Fruit fly (Drosophila melanogaster) whole organism, embryonic: ENCODE data around the gene Drsl4.

Source experiments
- Abd-B ChIP-seq: fragments of 200-800 bp; sonication (Bioruptor generic); optimal IDR thresholded peaks from 2 replicates; lab custom pipeline; 2018; ENCODE audit warnings: missing biosample characterization, mild to moderate bottlenecking, missing genetic modification characterization, moderate library complexity
- Atf3 ChIP-seq: fragments of 200-800 bp; sonication (Bioruptor generic); optimal IDR thresholded peaks from 3 replicates; lab custom pipeline; 2016; ENCODE audit warnings: missing biosample characterization, missing genetic modification characterization
- CG10543 ChIP-seq: fragments of 200-800 bp; sonication (Bioruptor generic); optimal IDR thresholded peaks from 3 replicates; lab custom pipeline; 2017; ENCODE audit warnings: missing biosample characterization, mild to moderate bottlenecking, missing genetic modification characterization, moderate library complexity
- CG10979 ChIP-seq: fragments of 200-800 bp; sonication (Bioruptor generic); optimal IDR thresholded peaks from 2 replicates; lab custom pipeline; 2018; ENCODE audit warnings: missing biosample characterization, mild to moderate bottlenecking, missing genetic modification characterization, moderate library complexity
- CG12659 ChIP-seq: fragments of 200-800 bp; sonication (Bioruptor generic); optimal IDR thresholded peaks from 3 replicates; lab custom pipeline; 2017; ENCODE audit warnings: mild to moderate bottlenecking, missing biosample characterization, missing genetic modification reagents, missing genetic modification characterization
- CG13424 ChIP-seq: fragments of 200-800 bp; sonication (Bioruptor generic); optimal IDR thresholded peaks from 2 replicates; lab custom pipeline; 2019; ENCODE audit warnings: missing biosample characterization, mild to moderate bottlenecking, missing genetic modification characterization, moderate library complexity
- CG13775 ChIP-seq: fragments of 200-800 bp; sonication (Bioruptor generic); optimal IDR thresholded peaks from 3 replicates; lab custom pipeline; 2017; ENCODE audit warnings: missing biosample characterization, mild to moderate bottlenecking, missing genetic modification characterization
- CG15073 ChIP-seq: fragments of 200-800 bp; sonication (Bioruptor generic); optimal IDR thresholded peaks from 2 replicates; lab custom pipeline; 2016; ENCODE audit warnings: missing biosample characterization, missing genetic modification characterization
- CG1602 ChIP-seq: fragments of 200-800 bp; sonication (Bioruptor generic); optimal IDR thresholded peaks from 3 replicates; lab custom pipeline; 2016; ENCODE audit warnings: missing biosample characterization, missing genetic modification characterization
- CG18262 ChIP-seq: fragments of 200-800 bp; optimal IDR thresholded peaks from 3 replicates; lab custom pipeline; 2019; ENCODE audit warnings: missing biosample characterization, mild to moderate bottlenecking, missing genetic modification characterization, moderate library complexity
- CG2120 ChIP-seq: fragments of 200-800 bp; sonication (Bioruptor generic); optimal IDR thresholded peaks from 3 replicates; lab custom pipeline; 2016; ENCODE audit warnings: missing biosample characterization, missing genetic modification characterization
- CG2678 ChIP-seq: fragments of 200-800 bp; sonication (Bioruptor generic); optimal IDR thresholded peaks from 3 replicates; lab custom pipeline; 2019; ENCODE audit warnings: missing biosample characterization, mild to moderate bottlenecking, missing genetic modification characterization, moderate library complexity
- CG3163 ChIP-seq: fragments of 200-800 bp; sonication (Bioruptor generic); optimal IDR thresholded peaks from 3 replicates; lab custom pipeline; 2016; ENCODE audit warnings: missing biosample characterization, missing genetic modification characterization
- CG3847 ChIP-seq: fragments of 200-800 bp; sonication (Bioruptor generic); IDR thresholded peaks from 2 replicates; pipeline ENCODE4 v1.3.6; 2022; ENCODE audit warnings: missing biosample characterization, missing genetic modification characterization
- CG4617 ChIP-seq: fragments of 200-800 bp; sonication (Bioruptor generic); optimal IDR thresholded peaks from 3 replicates; lab custom pipeline; 2016; ENCODE audit warnings: missing biosample characterization, missing genetic modification characterization, borderline replicate concordance
- CG7372 ChIP-seq: fragments of 200-800 bp; sonication (Bioruptor generic); IDR thresholded peaks from 2 replicates; pipeline ENCODE4 v1.3.6; 2022; ENCODE audit warnings: missing biosample characterization, missing genetic modification characterization
- Dek ChIP-seq: fragments of 200-800 bp; sonication (Bioruptor generic); optimal IDR thresholded peaks from 3 replicates; lab custom pipeline; 2019; ENCODE audit warnings: missing biosample characterization, mild to moderate bottlenecking, missing genetic modification characterization, moderate library complexity
- Dp ChIP-seq: fragments of 200-800 bp; sonication (Bioruptor generic); optimal IDR thresholded peaks from 2 replicates; lab custom pipeline; 2018; ENCODE audit warnings: missing biosample characterization, mild to moderate bottlenecking, missing genetic modification characterization, moderate library complexity
- Ets65A ChIP-seq: fragments of 200-800 bp; sonication (Bioruptor generic); peaks from one replicate; lab custom pipeline; 2016; ENCODE audit warnings: missing biosample characterization, missing genetic modification characterization
- GATAe ChIP-seq: fragments of 200-800 bp; sonication (Bioruptor generic); conservative IDR thresholded peaks from 2 replicates; pipeline ENCODE4 v1.3.6; 2022; ENCODE audit warnings: missing biosample characterization, missing genetic modification characterization
- Hr3 ChIP-seq: fragments of 200-800 bp; sonication (Bioruptor generic); optimal IDR thresholded peaks from 3 replicates; lab custom pipeline; 2016; ENCODE audit warnings: missing biosample characterization, missing genetic modification characterization
- NC2β ChIP-seq: fragments of 200-800 bp; sonication (Bioruptor generic); optimal IDR thresholded peaks from 2 replicates; lab custom pipeline; 2016; ENCODE audit warnings: missing biosample characterization, missing genetic modification characterization
- NK7.1 ChIP-seq: fragments of 200-800 bp; sonication (Bioruptor generic); optimal IDR thresholded peaks from 3 replicates; lab custom pipeline; 2016; ENCODE audit warnings: missing biosample characterization, missing genetic modification characterization
- NfI ChIP-seq: fragments of 200-800 bp; sonication (Bioruptor generic); optimal IDR thresholded peaks from 3 replicates; lab custom pipeline; 2018; ENCODE audit warnings: missing biosample characterization, mild to moderate bottlenecking, missing genetic modification characterization, moderate library complexity
- Xbp1 ChIP-seq: fragments of 200-800 bp; sonication (Bioruptor generic); optimal IDR thresholded peaks from 3 replicates; lab custom pipeline; 2016; ENCODE audit warnings: missing biosample characterization, mild to moderate bottlenecking, missing genetic modification characterization
- bcd ChIP-seq: fragments of 200-800 bp; sonication (Bioruptor generic); optimal IDR thresholded peaks from 2 replicates; lab custom pipeline; 2017; ENCODE audit warnings: missing biosample characterization, mild to moderate bottlenecking, missing genetic modification characterization
- cato ChIP-seq: fragments of 200-800 bp; sonication (Bioruptor generic); optimal IDR thresholded peaks from 2 replicates; lab custom pipeline; 2016; ENCODE audit warnings: missing biosample characterization, missing genetic modification characterization, borderline replicate concordance
- crc ChIP-seq: fragments of 200-800 bp; sonication (Bioruptor generic); optimal IDR thresholded peaks from 2 replicates; lab custom pipeline; 2016; ENCODE audit warnings: missing biosample characterization, missing genetic modification characterization
- crp ChIP-seq, 2 experiments: fragments of 200-800 bp; sonication (Bioruptor generic); optimal IDR thresholded peaks; 2 replicates in 1 of 2; 3 replicates in 1 of 2; lab custom pipeline; 2017; ENCODE audit warnings: missing biosample characterization in 2 of 2, missing genetic modification characterization in 2 of 2, mild to moderate bottlenecking in 1 of 2, moderate library complexity in 1 of 2
- dysf ChIP-seq: fragments of 200-800 bp; sonication (Bioruptor generic); IDR thresholded peaks from 3 replicates; pipeline ENCODE4 v1.3.6; 2022; ENCODE audit warnings: missing biosample characterization, missing genetic modification characterization
- ems ChIP-seq: fragments of 200-800 bp; sonication (Bioruptor generic); optimal IDR thresholded peaks from 3 replicates; lab custom pipeline; 2016; ENCODE audit warnings: missing biosample characterization, missing genetic modification characterization
- eyg ChIP-seq: fragments of 200-800 bp; sonication (Bioruptor generic); optimal IDR thresholded peaks from 3 replicates; lab custom pipeline; 2016; ENCODE audit warnings: missing biosample characterization, missing genetic modification characterization
- gcm ChIP-seq: fragments of 200-800 bp; sonication (Bioruptor generic); optimal IDR thresholded peaks from 2 replicates; lab custom pipeline; 2019; ENCODE audit warnings: missing biosample characterization, mild to moderate bottlenecking, missing genetic modification characterization, moderate library complexity
- inv ChIP-seq: fragments of 200-800 bp; sonication (Bioruptor generic); IDR thresholded peaks from 2 replicates; pipeline ENCODE4 v1.3.6; 2022; ENCODE audit warnings: missing biosample characterization, missing genetic modification characterization; ENCODE audit not compliant: partially characterized antibody
- kay ChIP-seq: fragments of 200-800 bp; sonication (Bioruptor generic); optimal IDR thresholded peaks from 2 replicates; lab custom pipeline; 2016; ENCODE audit warnings: missing biosample characterization, missing genetic modification characterization
- lilli ChIP-seq: fragments of 200-800 bp; sonication (Bioruptor generic); optimal IDR thresholded peaks from 3 replicates; lab custom pipeline; 2016; ENCODE audit warnings: missing biosample characterization, missing genetic modification characterization
- lov ChIP-seq, 2 experiments: fragments of 200-800 bp in 1 of 2; fragments of >200 bp in 1 of 2; sonication (Bioruptor generic) in 1 of 2; IDR thresholded peaks in 1 of 2; optimal IDR thresholded peaks in 1 of 2; 2 replicates in 1 of 2; 3 replicates in 1 of 2; pipeline versions ENCODE4 v1.3.6 to Lab custom; 2017 to 2022; ENCODE audit warnings: missing biosample characterization in 1 of 2, missing genetic modification characterization in 1 of 2
- nmo ChIP-seq: fragments of 200-800 bp; sonication (Bioruptor generic); optimal IDR thresholded peaks from 2 replicates; lab custom pipeline; 2018; ENCODE audit warnings: missing biosample characterization, mild to moderate bottlenecking, missing genetic modification characterization, moderate library complexity
- pan ChIP-seq, 4 experiments: fragments of >200 bp in 3 of 4; fragments of 200-800 bp in 1 of 4; sonication (Bioruptor generic) in 1 of 4; optimal IDR thresholded peaks in 3 of 4; IDR thresholded peaks in 1 of 4; 2 replicates each; pipeline versions ENCODE4 v1.3.6 to Lab custom; 2017 to 2022; ENCODE audit warnings: missing biosample characterization in 2 of 4, missing genetic modification characterization in 2 of 4, mixed read lengths in 1 of 4
- phol ChIP-seq: fragments of 200-800 bp; sonication (Bioruptor generic); optimal IDR thresholded peaks from 3 replicates; lab custom pipeline; 2018; ENCODE audit warnings: missing biosample characterization, mild to moderate bottlenecking, missing genetic modification characterization, moderate library complexity
- pros ChIP-seq: fragments of 200-800 bp; sonication (Bioruptor generic); optimal IDR thresholded peaks from 3 replicates; lab custom pipeline; 2019; ENCODE audit warnings: missing biosample characterization, mild to moderate bottlenecking, missing genetic modification characterization, moderate library complexity
- sc ChIP-seq, 3 experiments: fragments of >200 bp in 2 of 3; fragments of 200-800 bp in 1 of 3; sonication (Bioruptor generic) in 1 of 3; optimal IDR thresholded peaks; 2 replicates in 2 of 3; 3 replicates in 1 of 3; lab custom pipeline; 2017; ENCODE audit warnings: mild to moderate bottlenecking in 1 of 3, missing biosample characterization in 1 of 3, missing genetic modification characterization in 1 of 3, missing genetic modification reagents in 1 of 3
- sens ChIP-seq: fragments of 200-800 bp; sonication (Bioruptor generic); peaks from one replicate; lab custom pipeline; 2016; ENCODE audit warnings: missing biosample characterization, missing genetic modification characterization
- sug ChIP-seq: fragments of 200-800 bp; optimal IDR thresholded peaks from 2 replicates; lab custom pipeline; 2019; ENCODE audit warnings: missing biosample characterization, mild to moderate bottlenecking, missing genetic modification characterization, moderate library complexity
- toy ChIP-seq: fragments of 200-800 bp; sonication (Bioruptor generic); IDR thresholded peaks from 2 replicates; pipeline ENCODE4 v1.3.6; 2022; ENCODE audit warnings: missing biosample characterization, missing genetic modification characterization
- vnd ChIP-seq: fragments of 200-800 bp; sonication (Bioruptor generic); IDR thresholded peaks from 3 replicates; pipeline ENCODE4 v1.3.6; 2022; ENCODE audit warnings: missing biosample characterization, missing genetic modification characterization; ENCODE audit not compliant: partially characterized antibody

Drsl4 gene

dm6 chr3L:3325925-3326903 lies 10.8 kb downstream of the Drsl4 start, which contains the start of gene Gtpx (continued):
- TF ChIP-seq CG13775 (GFP tag; lab: Kevin White, UChicago), result peak; percentile 48
- TF ChIP-seq NfI, result peak; percentile 39
- TF ChIP-seq sens, result peak; percentile 91
- peak; percentile 41 for TF ChIP-seq Hr3 (GFP tag; lab: Kevin White, UChicago)
- peak; percentile 76 for TF ChIP-seq nmo (GFP tag; lab: Kevin White, UChicago)
- peak; percentile 57 for TF ChIP-seq Xbp1 (GFP tag; lab: Kevin White, UChicago)
- TF ChIP-seq vnd (GFP tag; lab: Robert Waterston, UW), result no peak
- peak; percentile 62 for TF ChIP-seq CG2120 (GFP tag; lab: Kevin White, UChicago)
- peak; percentile 11 for TF ChIP-seq Ets65A
- TF ChIP-seq lilli (GFP tag; lab: Kevin White, UChicago), result peak; percentile 66
- TF ChIP-seq pan (optimal IDR thresholded peaks at IDR 0.05; lab: Kevin White, UChicago), result no peak
- TF ChIP-seq pan (GFP tag; optimal IDR thresholded peaks at IDR 0.05 in 1 of 2, IDR thresholded peaks at IDR 0.05 in 1 of 2), result no peak
- peak; percentile 70 for TF ChIP-seq sug (tag; lab: Kevin White, UChicago)
- TF ChIP-seq pros, result no peak
- peak; percentile 34 for TF ChIP-seq ems
- TF ChIP-seq kay (GFP tag; lab: Kevin White, UChicago), result peak; percentile 20
- TF ChIP-seq CG4617 (GFP tag; lab: Kevin White, UChicago), result peak; percentile 10
- peak; percentile 66 for TF ChIP-seq crc (GFP tag; lab: Kevin White, UChicago)
- peak; percentile 37 for TF ChIP-seq Dek (tag; lab: Kevin White, UChicago)
- TF ChIP-seq lov (optimal IDR thresholded peaks at IDR 0.05; lab: Kevin White, UChicago), result no peak
- TF ChIP-seq lov (GFP tag; IDR thresholded peaks at IDR 0.05; lab: Robert Waterston, UW), result no peak
- TF ChIP-seq CG3163 (GFP tag; lab: Kevin White, UChicago), result peak; percentile 21
- no peak for TF ChIP-seq CG18262 (tag; lab: Kevin White, UChicago)
- no peak for TF ChIP-seq CG7372 (GFP tag; lab: Robert Waterston, UW)
- no peak for TF ChIP-seq CG15073 (GFP tag; lab: Kevin White, UChicago)
- no peak for TF ChIP-seq eyg (GFP tag; lab: Kevin White, UChicago)
- TF ChIP-seq CG10543 (GFP tag; lab: Kevin White, UChicago), result peak; percentile 46
- TF ChIP-seq crp (GFP tag; optimal IDR thresholded peaks at IDR 0.05; lab: Kevin White, UChicago), result peak in 1 of 2 experiments; percentile 22
- TF ChIP-seq GATAe, result no peak
- TF ChIP-seq cato, result no peak
- peak; percentile 39 for TF ChIP-seq NC2β
- TF ChIP-seq dysf (GFP tag; lab: Robert Waterston, UW), result peak; percentile 28; the same call in 1 of the 3 replicates
- TF ChIP-seq bcd (GFP tag; lab: Kevin White, UChicago), result peak; percentile 35
- TF ChIP-seq CG1602 (GFP tag; lab: Kevin White, UChicago), result peak; percentile 6
- no peak for TF ChIP-seq sc (optimal IDR thresholded peaks at IDR 0.05; lab: Kevin White, UChicago)
- no peak for TF ChIP-seq sc (GFP tag; optimal IDR thresholded peaks at IDR 0.05; lab: Kevin White, UChicago)
- TF ChIP-seq CG2678 (tag; lab: Kevin White, UChicago), result no peak
- no peak for TF ChIP-seq gcm
- TF ChIP-seq Abd-B (GFP tag; lab: Kevin White, UChicago), result peak; percentile 76
- TF ChIP-seq toy, result no peak
- TF ChIP-seq CG13424 (tag; lab: Kevin White, UChicago), result peak; percentile 69
- TF ChIP-seq NK7.1 (GFP tag; lab: Kevin White, UChicago), result no peak
- peak; percentile 57 for TF ChIP-seq phol (tag; lab: Kevin White, UChicago)
- no peak for TF ChIP-seq CG10979 (tag; lab: Kevin White, UChicago)
- peak; percentile 84 for TF ChIP-seq CG3847
- TF ChIP-seq inv (GFP tag; lab: Robert Waterston, UW), result no peak
- TF ChIP-seq Dp (GFP tag; lab: Kevin White, UChicago), result peak; percentile 80
- TF ChIP-seq Atf3 (GFP tag; lab: Kevin White, UChicago), result peak; percentile 12
- peak; percentile 84 for TF ChIP-seq CG12659 (GFP tag; lab: Kevin White, UChicago)
